Worm (Caenorhabditis elegans) whole organism, dauer: ENCODE results near the gene fmi-1.

Experiments used
- unc-62 ChIP-seq: sonication (generic microtip); optimal IDR thresholded peaks from 2 replicates; lab custom pipeline; 2017; ENCODE audit warnings: missing biosample characterization, missing genetic modification reagents, missing genetic modification characterization

The fmi-1 gene

ce11 chrV:13011904-13012303 is 7.0 kb upstream of the fmi-1 start:
- no peak for TF ChIP-seq unc-62 (GFP tag; lab: Kevin White, UChicago)

ce11 chrV:13013158-13013557 is 5.7 kb upstream of the fmi-1 start, which contains the start of gene try-10:
Gene try-10, minus strand, starts transcription at chrV:13013258.
- TF ChIP-seq unc-62 (GFP tag; lab: Kevin White, UChicago), result no peak

- TF ChIP-seq unc-62 (GFP tag; lab: Kevin White, UChicago), result no peak
These were observed 5.0 kb upstream of the fmi-1 start, which contains the start of gene F15B9.6 for ce11 chrV:13013844-13014243. Gene F15B9.6, plus strand, starts transcription at chrV:13014144.

ce11 chrV:13018233-13018632 is 628 bp upstream of the fmi-1 start:
- no peak for TF ChIP-seq unc-62 (GFP tag; lab: Kevin White, UChicago)

- TF ChIP-seq unc-62 (GFP tag; lab: Kevin White, UChicago), result no peak
These were observed 1.2 kb downstream of the fmi-1 start for ce11 chrV:13020014-13020413.

- no peak for TF ChIP-seq unc-62 (GFP tag; lab: Kevin White, UChicago)
These were observed 1.8 kb downstream of the fmi-1 start for ce11 chrV:13020638-13021037.

- no peak for TF ChIP-seq unc-62 (GFP tag; lab: Kevin White, UChicago)
These were observed 2.7 kb downstream of the fmi-1 start for ce11 chrV:13021540-13021939.

ce11 chrV:13022265-13022664 is 3.4 kb downstream of the fmi-1 start:
- TF ChIP-seq unc-62 (GFP tag; lab: Kevin White, UChicago), result no peak

ce11 chrV:13024499-13024898 is 5.6 kb downstream of the fmi-1 start:
- no peak for TF ChIP-seq unc-62 (GFP tag; lab: Kevin White, UChicago)

ce11 chrV:13025283-13025682 is 6.4 kb downstream of the fmi-1 start:
- no peak for TF ChIP-seq unc-62 (GFP tag; lab: Kevin White, UChicago)

- TF ChIP-seq unc-62 (GFP tag; lab: Kevin White, UChicago), result no peak
These were observed 7.9 kb downstream of the fmi-1 start for ce11 chrV:13026631-13027299.

ce11 chrV:13028871-13029270 is 10.0 kb downstream of the fmi-1 start:
- no peak for TF ChIP-seq unc-62 (GFP tag; lab: Kevin White, UChicago)

ce11 chrV:13033223-13033622 is 14.4 kb downstream of the fmi-1 start, which contains the start of gene W07G4.1:
Gene W07G4.1, plus strand, starts transcription at chrV:13033523.
- no peak for TF ChIP-seq unc-62 (GFP tag; lab: Kevin White, UChicago)

ce11 chrV:13034604-13035003 is 15.7 kb downstream of the fmi-1 start, which contains the start of gene W07G4.7:
Gene W07G4.7, minus strand, starts transcription at chrV:13034704.
- no peak for TF ChIP-seq unc-62 (GFP tag; lab: Kevin White, UChicago)

- TF ChIP-seq unc-62 (GFP tag; lab: Kevin White, UChicago), result no peak
These were observed 17.6 kb downstream of the fmi-1 start, which contains the start of gene W07G4.2 for ce11 chrV:13036466-13036865. Gene W07G4.2, minus strand, starts transcription at chrV:13036566.

- no peak for TF ChIP-seq unc-62 (GFP tag; lab: Kevin White, UChicago)
These were observed 22.8 kb downstream of the fmi-1 start, which contains the start of gene scyl-1 for ce11 chrV:13041666-13042065. Gene scyl-1, minus strand, starts transcription at chrV:13041721.

- no peak for TF ChIP-seq unc-62 (GFP tag; lab: Kevin White, UChicago)
These were observed 24.4 kb downstream of the fmi-1 start, which contains the start of gene lap-2 for ce11 chrV:13043195-13043762. Gene lap-2, plus strand, starts transcription at chrV:13043712.
